Worm (Caenorhabditis elegans): ENCODE results near the gene C06A8.6.

DNA sequence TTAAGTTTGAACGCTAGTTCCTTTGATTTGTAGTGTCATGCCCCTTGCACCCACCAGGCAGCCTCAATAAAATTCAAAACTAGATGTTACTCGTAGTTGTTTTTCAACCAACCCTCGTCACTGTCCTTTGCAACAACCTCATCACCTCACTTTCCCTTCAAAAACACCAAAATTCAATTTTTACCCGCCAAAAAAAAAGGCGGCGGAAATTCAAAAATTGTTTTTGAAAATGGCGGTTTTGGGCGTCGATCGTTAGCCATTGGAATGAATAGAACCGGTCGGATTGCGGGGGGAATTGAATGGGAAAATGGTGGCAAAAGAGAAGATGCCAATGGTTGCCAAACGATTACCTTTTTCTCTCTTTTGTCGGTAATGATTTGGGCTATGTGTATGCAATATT is 33.8 kb downstream of the C06A8.6 start:
- TF ChIP-seq lin-38 (GFP tag; IDR thresholded peaks at IDR 0.05) (no peak), nhr-28 (tag; optimal IDR thresholded peaks at IDR 0.05) (no peak), ces-1 (GFP tag; optimal IDR thresholded peaks at IDR 0.05) (no peak), nhr-237 (tag; optimal IDR thresholded peaks at IDR 0.05) (no peak), pha-4 (GFP tag; IDR thresholded peaks at IDR 0.05) (no peak), pha-4 (tag; optimal IDR thresholded peaks at IDR 0.05) (no peak), lsy-2 (tag; optimal IDR thresholded peaks at IDR 0.05) (no peak), unc-62 (GFP tag; optimal IDR thresholded peaks at IDR 0.05 in 1 of 2) (no peak), unc-62 (tag; optimal IDR thresholded peaks at IDR 0.05) (no peak), zfp-2 (tag; optimal IDR thresholded peaks at IDR 0.05) (no peak)

All from whole organism, L4 larva.